Fruit fly (Drosophila melanogaster): ENCODE measurements around the gene CG2991.

DNA sequence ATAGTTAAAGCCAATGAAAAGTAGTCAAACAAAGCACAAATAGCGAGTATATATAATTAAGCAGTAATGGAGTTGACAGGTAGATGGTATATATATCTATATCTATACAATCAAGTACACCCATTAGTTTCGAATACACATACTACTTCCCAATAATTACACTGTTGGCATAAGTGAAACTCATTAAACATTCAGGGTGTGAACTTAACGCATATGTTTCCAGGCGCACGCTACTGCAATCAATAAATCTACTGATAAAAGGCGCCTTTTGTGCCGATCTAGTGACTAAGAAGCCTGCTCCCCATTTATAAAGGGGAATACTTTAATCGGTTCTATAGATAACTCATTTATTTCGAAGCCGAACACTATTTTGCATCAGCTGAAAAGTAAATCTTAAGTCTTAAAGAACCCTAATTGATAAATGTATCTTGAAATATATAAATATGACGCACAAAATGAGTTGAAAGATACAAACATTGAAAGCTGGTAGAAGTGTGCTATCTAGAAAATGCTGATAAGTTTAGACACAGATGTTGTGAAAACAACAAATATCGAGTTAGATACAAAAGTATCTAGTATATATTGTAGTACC, 26.8 kb downstream of the CG2991 start:
- TF ChIP-seq Atf3 (GFP tag; optimal IDR thresholded peaks at IDR 0.05) (no peak), ATbp (GFP tag; optimal IDR thresholded peaks at IDR 0.05) (no peak), CG43689 (GFP tag; IDR thresholded peaks at IDR 0.05) (no peak), CG31441 (GFP tag; IDR thresholded peaks at IDR 0.05) (no peak), lab (GFP tag; optimal IDR thresholded peaks at IDR 0.05) (no peak), Drgx (GFP tag; IDR thresholded peaks at IDR 0.05) (no peak), CG2120 (GFP tag; optimal IDR thresholded peaks at IDR 0.05) (no peak), Dad (GFP tag; optimal IDR thresholded peaks at IDR 0.05) (no peak)

Data from whole organism, embryonic.